Fruit fly (Drosophila melanogaster) ovary, adult (tissue): Measurements from ENCODE around the gene Gapvd1.
A peak's percentile ranks its signal among the peaks of the same experiment; 100 is the strongest.

Experiments used
- CG17801 ChIP-seq: fragments of 200-800 bp; optimal IDR thresholded peaks from 2 replicates; lab custom pipeline; 2019; ENCODE audit warnings: missing biosample characterization, mild to moderate bottlenecking, missing genetic modification characterization, moderate library complexity; ENCODE audit not compliant: partially characterized antibody

Gene Gapvd1

dm6 chrX:11340719-11341322 lies 15.6 kb downstream of the Gapvd1 start:
- TF ChIP-seq CG17801 (GFP tag; lab: Kevin White, UChicago) = no peak

DNA sequence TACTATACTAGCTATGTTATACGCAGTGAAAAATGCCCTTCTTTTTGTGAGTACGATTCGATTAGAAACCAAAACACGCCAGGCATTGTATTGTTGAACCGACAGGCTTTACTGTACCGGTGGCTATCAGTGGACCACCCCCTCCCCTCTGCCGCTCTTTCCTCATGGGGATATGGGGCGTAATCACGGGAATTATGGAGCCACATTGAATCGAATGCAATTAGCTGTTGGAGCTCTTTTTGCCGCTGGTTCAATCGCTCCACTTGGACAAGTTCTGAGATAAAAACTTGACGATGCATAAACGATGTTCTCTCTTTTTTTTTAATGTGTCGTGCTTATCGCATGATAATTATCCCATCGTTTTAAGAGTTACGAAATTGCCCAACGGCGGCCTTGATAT lies 17.0 kb downstream of the Gapvd1 start:
- TF ChIP-seq CG17801 (GFP tag; lab: Kevin White, UChicago) = no peak

dm6 chrX:11342771-11343170 lies 17.6 kb downstream of the Gapvd1 start:
- TF ChIP-seq CG17801 (GFP tag; lab: Kevin White, UChicago) = no peak

DNA sequence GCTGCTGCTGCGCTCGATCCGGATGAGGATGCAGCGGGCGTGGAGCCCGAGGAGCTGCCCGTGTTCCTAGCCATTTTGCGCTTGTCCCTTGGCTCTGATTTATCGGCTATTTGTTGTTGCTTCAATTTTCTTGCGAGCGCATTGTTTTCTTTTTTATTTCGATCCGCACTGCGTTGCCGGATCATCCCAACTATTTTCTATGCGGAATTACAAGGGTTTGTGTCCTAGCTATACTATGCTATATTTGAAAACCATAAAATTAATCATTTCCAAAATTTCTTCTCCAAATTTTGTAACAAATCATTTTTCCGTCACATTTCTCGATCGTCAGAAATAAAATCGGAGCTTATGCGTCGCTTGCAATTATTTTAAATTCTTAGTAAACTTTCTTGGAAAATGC lies 22.6 kb downstream of the Gapvd1 start, which contains the start of the genes GCS1 and CG11756:
GCS1 (minus strand) TSS at position 193 of the 400 bp plus-strand sequence.
CG11756 (plus strand) TSS at position 312 of the 400 bp plus-strand sequence.
- TF ChIP-seq CG17801 (GFP tag; lab: Kevin White, UChicago) = peak; percentile 24

DNA sequence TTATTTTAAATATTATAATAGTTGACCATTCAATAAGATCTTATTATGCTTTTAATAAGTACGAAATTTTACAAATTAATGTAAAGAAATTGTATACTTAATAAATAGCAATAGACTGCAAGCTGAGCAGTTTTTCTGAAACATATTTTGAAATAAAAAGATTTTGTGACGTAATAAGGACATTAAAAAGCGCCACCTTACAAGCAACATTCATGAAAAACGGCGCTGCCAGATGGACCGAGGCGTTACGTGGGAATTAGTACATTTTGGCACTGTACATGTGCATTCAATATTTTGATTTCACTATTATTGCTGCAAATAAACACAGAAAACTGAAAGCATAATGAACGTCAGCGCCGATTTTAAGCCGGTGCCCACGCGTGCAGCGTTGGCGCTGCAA lies 23.6 kb downstream of the Gapvd1 start, which contains the start of gene CG1738:
CG1738 (plus strand) TSS at position 221 of the 400 bp plus-strand sequence.
- peak; percentile 39 for TF ChIP-seq CG17801 (GFP tag; lab: Kevin White, UChicago)

dm6 chrX:11349780-11350179 lies 24.6 kb downstream of the Gapvd1 start, which contains the start of gene NdufV3:
Gene NdufV3 (plus strand): TSS chrX:11349998.
- TF ChIP-seq CG17801 (GFP tag; lab: Kevin White, UChicago) = peak; percentile 30

DNA sequence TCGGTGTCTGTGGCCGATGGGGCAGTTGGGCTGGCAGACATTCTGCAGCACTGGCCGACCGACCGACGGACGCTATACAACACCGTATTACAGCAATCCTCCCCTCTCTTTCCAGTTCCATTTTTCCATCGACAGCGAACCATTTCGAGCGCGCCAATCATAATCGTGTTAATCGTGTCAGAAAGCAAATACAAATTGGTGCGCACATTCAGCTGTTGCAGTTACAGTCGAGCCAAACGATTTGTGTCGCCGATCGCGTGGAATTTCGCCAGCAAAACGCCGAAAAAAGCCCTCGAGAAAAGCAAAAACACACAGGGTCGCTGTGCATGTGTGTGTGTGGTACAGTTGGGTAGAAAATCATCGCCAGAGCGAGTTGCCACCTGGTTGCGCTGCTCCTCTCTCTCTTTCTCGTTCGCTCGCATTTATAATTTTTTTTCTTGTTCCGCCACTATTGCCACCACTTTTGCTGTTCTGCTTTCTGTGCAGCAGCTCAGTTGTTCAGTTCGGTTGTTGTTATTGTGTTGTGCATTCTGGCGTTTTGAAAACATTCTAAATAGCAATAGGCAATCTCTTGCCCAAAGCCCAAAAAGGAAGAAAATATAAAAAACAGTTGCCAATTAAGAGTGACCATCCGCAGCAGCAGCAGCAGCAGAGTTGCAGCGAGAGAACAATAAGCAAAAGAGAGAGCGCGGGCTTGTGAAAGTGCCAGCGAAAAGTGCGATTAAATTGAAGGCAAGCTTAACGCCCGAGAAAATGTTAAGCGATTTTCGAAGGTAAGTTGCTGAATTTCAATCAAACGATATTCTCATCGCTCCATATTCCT lies 25.5 kb downstream of the Gapvd1 start, which contains the start of gene CG1737:
CG1737 (plus strand) TSS at position 104 of the 823 bp plus-strand sequence.
- peak; percentile 6 for TF ChIP-seq CG17801 (GFP tag; lab: Kevin White, UChicago)

- TF ChIP-seq CG17801 (GFP tag; lab: Kevin White, UChicago) = peak; percentile 94
Measured at dm6 chrX:11351351-11351750, 26.2 kb downstream of the Gapvd1 start.

- TF ChIP-seq CG17801 (GFP tag; lab: Kevin White, UChicago) = no peak
Measured at dm6 chrX:11355708-11356174, 30.6 kb downstream of the Gapvd1 start, which contains the start of gene dsh. Gene dsh (plus strand): TSS chrX:11355881.

dm6 chrX:11356648-11357047 lies 31.5 kb downstream of the Gapvd1 start:
- no peak for TF ChIP-seq CG17801 (GFP tag; lab: Kevin White, UChicago)

DNA sequence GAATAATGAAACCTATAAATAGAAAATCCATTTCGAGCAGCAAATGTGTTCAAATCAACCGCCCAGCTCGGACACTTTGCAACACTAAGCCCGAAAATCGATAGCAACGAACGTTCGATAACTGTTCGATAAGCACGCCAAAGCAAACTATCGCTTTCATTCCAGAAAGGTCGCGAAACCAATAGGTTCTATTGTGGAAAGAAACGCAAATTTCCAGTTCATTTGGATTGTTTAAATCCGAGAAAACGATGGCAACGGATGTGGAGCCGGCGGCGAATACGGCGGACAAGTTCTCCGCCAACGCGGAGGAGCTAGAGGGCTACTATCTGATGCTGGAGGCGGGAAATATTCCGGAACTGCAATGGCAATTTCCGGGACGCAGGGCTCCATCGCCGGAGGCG lies 33.9 kb downstream of the Gapvd1 start, which contains the start of gene Pa1:
Pa1 (plus strand) TSS at position 156 of the 401 bp plus-strand sequence.
- TF ChIP-seq CG17801 (GFP tag; lab: Kevin White, UChicago) = peak; percentile 68

DNA sequence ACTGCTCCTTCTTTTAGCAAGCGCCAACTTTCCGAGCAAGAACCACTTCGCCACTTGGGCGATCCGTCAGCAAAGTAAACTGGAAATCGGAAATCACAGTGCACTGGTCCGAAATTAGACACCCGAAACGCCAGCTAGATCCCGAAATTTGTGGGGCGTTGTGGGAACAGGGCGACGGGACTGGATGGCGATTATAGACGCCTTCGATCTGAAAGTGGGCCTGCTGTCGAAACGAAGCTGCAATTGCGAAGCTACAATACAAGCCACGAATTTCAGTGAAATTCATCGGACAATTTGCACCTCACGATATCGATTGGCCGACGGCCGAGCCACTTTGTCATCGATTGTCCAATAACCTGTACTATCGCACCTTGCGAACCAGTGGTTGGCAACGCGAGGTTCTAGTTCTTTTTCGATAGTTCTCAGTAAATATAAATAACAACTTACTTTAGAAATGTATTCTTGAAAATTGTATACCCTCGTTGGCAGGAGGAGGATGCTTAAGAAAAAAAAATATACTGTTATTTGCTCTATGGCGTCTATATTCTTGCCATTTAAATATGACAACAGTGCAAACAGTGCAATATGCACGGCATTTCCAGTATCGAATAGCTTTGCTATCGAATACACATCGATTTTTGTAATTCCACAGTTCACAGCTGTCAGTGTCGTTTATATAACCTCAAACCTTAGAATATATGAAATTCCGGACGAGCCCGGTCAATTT lies 42.8 kb downstream of the Gapvd1 start, which contains the start of the genes hop and Tim8:
hop (minus strand) TSS at position 316 of the 727 bp plus-strand sequence.
Tim8 (plus strand) TSS at position 663 of the 727 bp plus-strand sequence.
- TF ChIP-seq CG17801 (GFP tag; lab: Kevin White, UChicago) = no peak

DNA sequence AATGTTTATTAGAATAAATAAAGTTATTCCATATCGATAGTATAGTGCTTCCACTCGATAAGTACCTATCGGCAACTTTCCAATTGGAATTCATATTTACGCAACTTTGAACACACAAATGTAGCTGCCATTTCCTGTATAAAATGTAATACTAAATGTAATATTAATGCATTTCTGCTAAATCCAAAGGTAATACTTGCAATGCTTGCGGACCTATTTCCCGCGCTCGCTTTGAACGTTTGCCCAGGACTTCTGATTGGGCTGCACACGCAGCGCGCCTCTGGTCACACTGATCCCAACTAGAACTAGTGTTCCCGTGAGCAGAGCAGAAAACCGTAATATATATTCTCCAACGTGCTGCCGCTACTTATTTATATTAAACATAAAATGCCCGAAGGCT lies 44.2 kb downstream of the Gapvd1 start, which contains the start of gene dlg1:
dlg1 (plus strand) TSS at position 292 of the 400 bp plus-strand sequence.
- TF ChIP-seq CG17801 (GFP tag; lab: Kevin White, UChicago) = no peak

DNA sequence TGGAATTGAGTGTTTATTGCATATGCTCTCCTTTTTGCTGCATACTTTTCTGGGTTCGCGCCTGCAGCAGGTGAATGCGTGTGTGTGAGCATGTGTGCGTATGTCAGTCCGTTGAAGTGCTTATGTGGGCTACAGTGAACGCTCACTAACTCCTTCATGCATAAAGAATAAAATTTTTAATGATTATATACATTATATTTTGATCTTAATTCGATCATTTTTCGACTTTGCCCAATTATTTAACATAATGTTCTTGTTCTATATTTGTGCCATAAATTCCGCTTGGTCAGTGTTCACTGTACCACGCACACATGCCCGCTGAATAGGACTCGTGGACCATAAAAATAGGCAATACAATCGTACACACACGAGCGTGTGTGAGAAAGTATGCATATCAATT lies 45.6 kb downstream of the Gapvd1 start:
- TF ChIP-seq CG17801 (GFP tag; lab: Kevin White, UChicago) = no peak
